Fruit fly (Drosophila melanogaster): ENCODE measurements around the gene CG13392.

DNA sequence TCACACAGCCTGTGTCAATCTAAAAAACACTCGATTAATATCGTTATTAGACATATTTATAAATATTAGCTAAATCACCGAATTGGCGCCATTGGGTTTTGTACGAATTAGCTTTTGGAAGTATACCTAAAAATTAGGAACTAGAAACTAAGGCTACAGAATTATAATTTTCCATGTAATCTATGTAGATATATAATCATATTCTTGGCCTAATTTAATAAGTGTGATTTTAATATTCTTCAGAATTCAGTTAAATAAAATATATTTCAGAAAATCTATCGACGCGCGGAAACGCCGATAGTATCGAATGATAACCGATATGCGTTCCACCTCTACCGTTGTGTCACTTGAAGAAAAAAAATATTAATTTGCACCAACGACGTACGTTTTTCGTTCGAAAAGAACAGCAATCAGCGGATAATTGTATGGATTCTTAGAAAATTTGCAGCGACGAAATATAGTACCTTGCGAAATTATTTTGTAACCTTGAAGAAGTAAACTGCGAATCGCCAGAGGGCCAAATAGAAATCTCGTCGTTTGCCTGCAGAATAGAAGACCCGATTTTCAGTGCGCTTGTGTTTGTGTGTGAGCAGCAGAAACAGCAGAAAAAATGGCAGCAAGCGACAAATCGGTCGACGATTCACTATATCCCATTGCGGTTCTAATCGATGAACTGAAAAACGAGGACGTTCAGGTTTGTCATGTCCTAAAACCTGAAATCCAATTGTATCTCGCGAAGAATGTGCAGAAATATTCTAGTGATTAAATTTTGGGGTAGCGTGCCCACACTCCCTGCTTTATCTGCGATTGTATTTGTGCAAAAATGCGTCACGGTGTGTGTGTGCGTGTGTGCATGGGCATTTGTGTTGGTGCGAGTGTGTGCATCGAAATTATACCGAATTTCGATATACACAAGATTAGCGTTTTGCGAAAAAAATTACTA lies 16.6 kb downstream of the CG13392 start, which contains the start of gene Pp2A-29B:
- TF ChIP-seq CG8478 (optimal IDR thresholded peaks at IDR 0.05) (no peak), CTCF (optimal IDR thresholded peaks at IDR 0.05) (no peak)

Measured in S2 (cell line).